Worm (Caenorhabditis elegans): Measurements from ENCODE around the gene K05G3.2.

ce11 chrX:16445793-16446248 is 48.9 kb upstream of the K05G3.2 start, which contains the start of gene twf-2:
- TF ChIP-seq nhr-11 (tag; optimal IDR thresholded peaks at IDR 0.05) (no peak), zag-1 (tag; optimal IDR thresholded peaks at IDR 0.05) (no peak), snpc-4 (tag; optimal IDR thresholded peaks at IDR 0.05) (peak; percentile 55), nhr-19 (GFP tag; conservative IDR thresholded peaks at IDR 0.05) (peak; percentile 69), pag-3 (tag; optimal IDR thresholded peaks at IDR 0.05; ENCODE audit: borderline replicate concordance, insufficient read depth) (no peak), dpl-1 (GFP tag; optimal IDR thresholded peaks at IDR 0.05) (peak in 2 of 3 experiments; percentile 13 to 22), lin-39 (tag; optimal IDR thresholded peaks at IDR 0.05) (no peak), pax-3 (tag; optimal IDR thresholded peaks at IDR 0.05) (no peak), fos-1 (tag; optimal IDR thresholded peaks at IDR 0.05) (peak; percentile 50), ztf-4 (tag; optimal IDR thresholded peaks at IDR 0.05) (peak; percentile 51), grh-1 (GFP tag; IDR thresholded peaks at IDR 0.05) (peak; percentile 11; the same call in 1 of the 2 replicates), jun-1 (tag; optimal IDR thresholded peaks at IDR 0.05) (peak; percentile 69)
